Worm (Caenorhabditis elegans) whole organism, dauer: ENCODE data around the gene acr-7.

Source experiments
- unc-62 ChIP-seq: sonication (generic microtip); optimal IDR thresholded peaks from 2 replicates; lab custom pipeline; 2017; ENCODE audit warnings: missing biosample characterization, missing genetic modification reagents, missing genetic modification characterization

acr-7 gene

ce11 chrII:7866081-7866480, 16.5 kb upstream of the acr-7 start:
- no peak for TF ChIP-seq unc-62

ce11 chrII:7864892-7865291, 15.3 kb upstream of the acr-7 start:
- no peak for TF ChIP-seq unc-62

- TF ChIP-seq unc-62 = no peak
Measured at ce11 chrII:7864207-7864606, 14.6 kb upstream of the acr-7 start, which contains the start of gene ostb-1. Gene ostb-1, plus strand, starts transcription at chrII:7864507.

ce11 chrII:7863480-7864125, 14.0 kb upstream of the acr-7 start:
- TF ChIP-seq unc-62 = no peak

- TF ChIP-seq unc-62 = no peak
Measured at ce11 chrII:7860221-7860928, 10.8 kb upstream of the acr-7 start, which contains the start of gene lin-5. Gene lin-5, plus strand, starts transcription at chrII:7860574.

- TF ChIP-seq unc-62 = no peak
Measured at ce11 chrII:7858101-7858500, 8.5 kb upstream of the acr-7 start, which contains the start of gene sds-22. Gene sds-22, plus strand, starts transcription at chrII:7858401.

ce11 chrII:7857485-7858010, 8.0 kb upstream of the acr-7 start, which contains the start of the genes cec-3 and T09A5.15:
Gene cec-3, minus strand, starts transcription at chrII:7857600.
Gene T09A5.15, plus strand, starts transcription at chrII:7857960.
- no peak for TF ChIP-seq unc-62

ce11 chrII:7855619-7856018, 6.0 kb upstream of the acr-7 start, which contains the start of gene mdmh-35:
Gene mdmh-35, minus strand, starts transcription at chrII:7855719.
- no peak for TF ChIP-seq unc-62

ce11 chrII:7854942-7855341, 5.3 kb upstream of the acr-7 start, which contains the start of gene mdt-10:
Gene mdt-10, minus strand, starts transcription at chrII:7855042.
- TF ChIP-seq unc-62 = no peak

ce11 chrII:7853679-7854078, 4.1 kb upstream of the acr-7 start, which contains the start of gene T09A5.5:
Gene T09A5.5, minus strand, starts transcription at chrII:7853779.
- TF ChIP-seq unc-62 = no peak

ce11 chrII:7851480-7851879, 1.9 kb upstream of the acr-7 start:
- no peak for TF ChIP-seq unc-62

- no peak for TF ChIP-seq unc-62
Measured at ce11 chrII:7850575-7850974, 978 bp upstream of the acr-7 start.

ce11 chrII:7845571-7846236, 3.9 kb downstream of the acr-7 start, which contains the start of gene T09A5.4:
Gene T09A5.4, plus strand, starts transcription at chrII:7846186.
- TF ChIP-seq unc-62 = no peak

ce11 chrII:7842053-7842452, 7.5 kb downstream of the acr-7 start, which contains the start of gene klp-3:
Gene klp-3, plus strand, starts transcription at chrII:7842353.
- no peak for TF ChIP-seq unc-62

ce11 chrII:7839703-7840102, 9.9 kb downstream of the acr-7 start:
- TF ChIP-seq unc-62 = no peak

- TF ChIP-seq unc-62 = no peak
Measured at ce11 chrII:7838661-7839060, 10.9 kb downstream of the acr-7 start.
